Fruit fly (Drosophila melanogaster) S2 (cell line): ENCODE data around the gene Uqcc1.

Source experiments
- CG8478 ChIP-seq: fragments of >200 bp; optimal IDR thresholded peaks from 2 replicates; lab custom pipeline; 2018
- CTCF ChIP-seq, 2 experiments: fragments of >200 bp; optimal IDR thresholded peaks; 2 replicates each; lab custom pipeline; 2018

DNA sequence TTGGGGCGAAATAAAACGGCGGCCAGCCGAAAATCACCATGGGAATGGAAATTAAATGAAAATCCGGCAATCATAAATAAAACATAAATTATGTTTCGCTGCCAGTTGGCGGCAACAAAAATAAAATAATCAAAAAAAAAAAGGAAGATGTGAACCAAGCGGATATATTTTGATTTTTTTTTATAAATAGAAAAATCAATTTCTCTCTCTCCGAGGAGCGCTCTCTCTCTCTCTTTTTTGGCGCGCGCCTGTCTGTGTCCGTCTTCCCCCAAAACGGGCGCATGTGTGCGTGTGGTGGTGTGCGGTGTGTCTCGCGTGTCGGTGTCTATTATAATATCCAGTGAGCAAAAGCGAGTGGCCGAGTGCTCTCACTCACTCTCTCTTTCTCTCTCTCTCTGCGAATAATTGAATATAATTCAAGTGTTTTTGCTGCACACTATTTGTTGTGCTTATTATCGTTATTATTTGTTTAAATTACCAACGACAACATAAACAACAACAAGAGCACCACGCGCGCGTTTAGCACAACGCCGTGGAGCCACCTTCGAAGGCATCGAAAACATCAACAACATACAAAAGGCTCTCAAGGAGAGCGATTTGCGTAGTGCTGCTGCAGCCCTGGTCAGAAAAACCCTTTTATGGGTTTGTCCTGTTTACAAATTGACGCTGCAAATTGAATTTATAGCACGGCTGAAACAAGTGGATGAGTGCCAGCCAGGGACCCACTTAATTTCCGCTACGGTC lies 14.5 kb downstream of the Uqcc1 start:
- no peak for TF ChIP-seq CTCF (optimal IDR thresholded peaks at IDR 0.05; lab: Kevin White, UChicago)
- TF ChIP-seq CG8478 (lab: Kevin White, UChicago): no peak
